Worm (Caenorhabditis elegans): ENCODE measurements around the gene F35A5.5.

DNA sequence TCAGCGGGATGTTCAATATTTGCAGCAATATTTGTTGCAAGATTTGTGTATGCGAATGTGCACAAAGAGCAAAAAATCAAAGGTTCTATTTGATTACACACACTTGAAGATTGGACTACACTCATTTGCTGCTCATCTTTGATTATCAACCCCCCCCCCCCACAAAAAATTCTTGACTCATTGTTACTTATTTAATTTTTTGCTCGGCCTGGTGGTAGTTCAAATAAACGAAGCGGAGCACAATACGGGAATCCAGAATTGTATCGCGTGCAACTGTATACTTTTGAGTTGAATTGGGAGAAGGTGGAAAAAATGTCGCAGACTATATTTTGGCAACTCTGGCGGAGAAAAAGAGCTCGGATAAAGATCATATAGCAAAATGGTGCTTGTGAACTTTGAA is at the start of gene F35A5.5:
- TF ChIP-seq dao-5 (tag; optimal IDR thresholded peaks at IDR 0.05) (no peak), him-1 (tag; optimal IDR thresholded peaks at IDR 0.05) (no peak), W03F9.2 (tag; optimal IDR thresholded peaks at IDR 0.05) (no peak)

Data from whole organism, L4/young adult.